Fruit fly (Drosophila melanogaster) Kc167 (cell line): ENCODE data around the gene Rabex-5.

Source experiments
- Myc ChIP-seq: fragments of >200 bp; optimal IDR thresholded peaks from 2 replicates; lab custom pipeline; 2017; ENCODE audit warnings: missing external identifiers
- Sin3A ChIP-seq: fragments of >200 bp; optimal IDR thresholded peaks from 2 replicates; lab custom pipeline; 2018; ENCODE audit warnings: missing external identifiers
- h ChIP-seq: fragments of >200 bp; optimal IDR thresholded peaks from 3 replicates; lab custom pipeline; 2018; ENCODE audit warnings: missing external identifiers
- insv ChIP-seq: fragments of >200 bp; optimal IDR thresholded peaks from 3 replicates; lab custom pipeline; 2018; ENCODE audit warnings: missing external identifiers

dm6 chr3L:1302234-1302949 lies 6.7 kb downstream of the Rabex-5 start, which contains the start of the genes Rac1 and Acat2:
- TF ChIP-seq Sin3A (no peak), h (lab: Kevin White, UChicago) (no peak), Myc (no peak), insv (lab: Kevin White, UChicago) (no peak)
